Worm (Caenorhabditis elegans): Measurements from ENCODE around the gene sri-54.

ce11 chrII:3154383-3154782 is 16.7 kb upstream of the sri-54 start, which contains the start of gene sri-32:
- no peak for TF ChIP-seq flt-1 (GFP tag; IDR thresholded peaks at IDR 0.05)
- no peak for TF ChIP-seq klf-2 (GFP tag; conservative IDR thresholded peaks at IDR 0.05)
- TF ChIP-seq T22C8.4 (GFP tag; IDR thresholded peaks at IDR 0.05): no peak
- no peak for TF ChIP-seq med-1 (GFP tag; optimal IDR thresholded peaks at IDR 0.05; ENCODE audit: insufficient read depth)
- no peak for TF ChIP-seq tab-1 (GFP tag; IDR thresholded peaks at IDR 0.05)

Measured in whole organism, midembryonic.